Fruit fly (Drosophila melanogaster) whole organism, embryonic: ENCODE data around the gene CG42404.

Experiments used
- Awh ChIP-seq: fragments of 200-800 bp; sonication (Bioruptor generic); IDR thresholded peaks from 2 replicates; pipeline ENCODE4, ENCODE4 v1.3.6; 2022; ENCODE audit warnings: missing biosample characterization, missing genetic modification characterization
- BEAF-32 ChIP-seq: fragments of 200-800 bp; sonication (Bioruptor generic); optimal IDR thresholded peaks from 3 replicates; lab custom pipeline; 2017; ENCODE audit warnings: missing biosample characterization, missing genetic modification characterization, mild to moderate bottlenecking, moderate library complexity, missing genetic modification reagents
- C15 ChIP-seq: fragments of 200-800 bp; sonication (Bioruptor generic); IDR thresholded peaks from 3 replicates; pipeline ENCODE4 v1.3.6; 2022; ENCODE audit warnings: missing biosample characterization, missing genetic modification characterization
- CG10462 ChIP-seq: fragments of 200-800 bp; sonication (Bioruptor generic); optimal IDR thresholded peaks from 2 replicates; lab custom pipeline; 2016; ENCODE audit warnings: missing biosample characterization, missing genetic modification characterization
- CG10543 ChIP-seq: fragments of 200-800 bp; sonication (Bioruptor generic); optimal IDR thresholded peaks from 3 replicates; lab custom pipeline; 2017; ENCODE audit warnings: missing biosample characterization, mild to moderate bottlenecking, missing genetic modification characterization, moderate library complexity
- CG11504 ChIP-seq: fragments of 200-800 bp; sonication (Bioruptor generic); optimal IDR thresholded peaks from 3 replicates; lab custom pipeline; 2019; ENCODE audit warnings: missing biosample characterization, mild to moderate bottlenecking, missing genetic modification characterization, moderate library complexity
- CG12236 ChIP-seq: fragments of 200-800 bp; sonication (Bioruptor generic); optimal IDR thresholded peaks from 2 replicates; lab custom pipeline; 2016; ENCODE audit warnings: missing biosample characterization, missing genetic modification characterization
- CG13123 ChIP-seq: fragments of 200-800 bp; sonication (Bioruptor generic); optimal IDR thresholded peaks from 2 replicates; lab custom pipeline; 2016; ENCODE audit warnings: missing biosample characterization, missing genetic modification characterization
- CG14014 ChIP-seq: fragments of 200-800 bp; sonication (Bioruptor generic); IDR thresholded peaks from 2 replicates; pipeline ENCODE4 v1.3.6; 2022; ENCODE audit warnings: missing biosample characterization, missing genetic modification characterization
- CG14710 ChIP-seq: fragments of 200-800 bp; sonication (Bioruptor generic); optimal IDR thresholded peaks from 3 replicates; lab custom pipeline; 2019; ENCODE audit warnings: missing biosample characterization, mild to moderate bottlenecking, missing genetic modification characterization, moderate library complexity
- CG14860 ChIP-seq: fragments of 200-800 bp; sonication (Bioruptor generic); IDR thresholded peaks from 3 replicates; pipeline ENCODE4 v1.3.6; 2022; ENCODE audit warnings: missing biosample characterization, missing genetic modification characterization; ENCODE audit not compliant: partially characterized antibody
- CG15269 ChIP-seq: fragments of 200-800 bp; sonication (Bioruptor generic); optimal IDR thresholded peaks from 2 replicates; lab custom pipeline; 2018; ENCODE audit warnings: missing biosample characterization, mild to moderate bottlenecking, missing genetic modification characterization, moderate library complexity
- CG16813 ChIP-seq: fragments of 200-800 bp; sonication (Bioruptor generic); IDR thresholded peaks from 3 replicates; pipeline ENCODE4 v1.3.6; 2022; ENCODE audit warnings: missing biosample characterization, missing genetic modification characterization; ENCODE audit not compliant: partially characterized antibody
- CG17328 ChIP-seq: fragments of 200-800 bp; sonication (Bioruptor generic); IDR thresholded peaks from 2 replicates; pipeline ENCODE4 v1.3.6; 2022; ENCODE audit warnings: missing biosample characterization, missing genetic modification characterization
- CG17385 ChIP-seq: fragments of 200-800 bp; sonication (Bioruptor generic); optimal IDR thresholded peaks from 3 replicates; lab custom pipeline; 2018; ENCODE audit warnings: missing biosample characterization, mild to moderate bottlenecking, missing genetic modification characterization
- CG42726 ChIP-seq: fragments of 200-800 bp; sonication (Bioruptor generic); IDR thresholded peaks from 2 replicates; pipeline ENCODE4 v1.3.6; 2022; ENCODE audit warnings: missing biosample characterization, missing genetic modification characterization; ENCODE audit not compliant: partially characterized antibody
- CG4282 ChIP-seq: fragments of 200-800 bp; sonication (Bioruptor generic); optimal IDR thresholded peaks from 2 replicates; lab custom pipeline; 2016; ENCODE audit warnings: missing biosample characterization, missing genetic modification characterization
- CG43689 ChIP-seq: fragments of 200-800 bp; sonication (Bioruptor generic); IDR thresholded peaks from 2 replicates; pipeline ENCODE4 v1.3.6; 2022; ENCODE audit warnings: missing biosample characterization, missing genetic modification characterization
- CG4404 ChIP-seq: fragments of 200-800 bp; sonication (Bioruptor generic); IDR thresholded peaks from 2 replicates; pipeline ENCODE4 v1.3.6; 2022; ENCODE audit warnings: missing biosample characterization, missing genetic modification characterization
- CG4854 ChIP-seq: fragments of 200-800 bp; sonication (Bioruptor generic); optimal IDR thresholded peaks from 2 replicates; lab custom pipeline; 2016; ENCODE audit warnings: missing biosample characterization, missing genetic modification characterization, inconsistent platforms
- CG6689 ChIP-seq: fragments of 200-800 bp; sonication (Bioruptor generic); IDR thresholded peaks from 2 replicates; pipeline ENCODE4 v1.3.6; 2022; ENCODE audit warnings: missing biosample characterization, missing genetic modification characterization
- CG6791 ChIP-seq: fragments of 200-800 bp; sonication (Bioruptor generic); IDR thresholded peaks from 3 replicates; pipeline ENCODE4 v1.3.6; 2022; ENCODE audit warnings: missing biosample characterization, missing genetic modification characterization; ENCODE audit not compliant: partially characterized antibody
- CG7928 ChIP-seq: fragments of 200-800 bp; sonication (Bioruptor generic); optimal IDR thresholded peaks from 2 replicates; lab custom pipeline; 2017; ENCODE audit warnings: missing biosample characterization, mild to moderate bottlenecking, missing genetic modification characterization
- CG9215 ChIP-seq: fragments of 200-800 bp; sonication (Bioruptor generic); IDR thresholded peaks from 2 replicates; pipeline ENCODE4 v1.3.6; 2022; ENCODE audit warnings: missing biosample characterization, missing genetic modification characterization
- CTCF ChIP-seq: fragments of 200-800 bp; sonication (Bioruptor generic); optimal IDR thresholded peaks from 2 replicates; lab custom pipeline; 2017; ENCODE audit warnings: missing biosample characterization, mild to moderate bottlenecking, missing genetic modification characterization, moderate library complexity
- Dbx ChIP-seq: fragments of 200-800 bp; sonication (Bioruptor generic); IDR thresholded peaks from 3 replicates; pipeline ENCODE4 v1.3.6; 2022; ENCODE audit warnings: missing biosample characterization, missing genetic modification characterization
- Fer2 ChIP-seq: fragments of 200-800 bp; sonication (Bioruptor generic); optimal IDR thresholded peaks from 2 replicates; lab custom pipeline; 2018; ENCODE audit warnings: missing biosample characterization, mild to moderate bottlenecking, missing genetic modification characterization, moderate library complexity
- GATAe ChIP-seq: fragments of 200-800 bp; sonication (Bioruptor generic); conservative IDR thresholded peaks from 2 replicates; pipeline ENCODE4 v1.3.6; 2022; ENCODE audit warnings: missing biosample characterization, missing genetic modification characterization
- Gsc ChIP-seq: fragments of 200-800 bp; sonication (Bioruptor generic); IDR thresholded peaks from 2 replicates; pipeline ENCODE4 v1.3.6; 2022; ENCODE audit warnings: missing biosample characterization, missing genetic modification characterization
- HLH54F ChIP-seq: fragments of 200-800 bp; sonication (Bioruptor generic); optimal IDR thresholded peaks from 3 replicates; lab custom pipeline; 2016; ENCODE audit warnings: missing biosample characterization, missing genetic modification characterization
- Hr39 ChIP-seq: fragments of >200 bp; optimal IDR thresholded peaks from 2 replicates; lab custom pipeline; 2017
- Mad ChIP-seq: fragments of 200-800 bp; sonication (Bioruptor generic); optimal IDR thresholded peaks from 2 replicates; lab custom pipeline; 2016; ENCODE audit warnings: missing biosample characterization, missing genetic modification characterization
- Oaz ChIP-seq: fragments of 200-800 bp; sonication (Bioruptor generic); IDR thresholded peaks from 2 replicates; pipeline ENCODE4 v1.3.6; 2022; ENCODE audit warnings: missing biosample characterization, missing genetic modification characterization
- bbx ChIP-seq: fragments of 200-800 bp; sonication (Bioruptor generic); IDR thresholded peaks from 2 replicates; pipeline ENCODE4 v1.3.6; 2022; ENCODE audit warnings: missing biosample characterization, missing genetic modification characterization; ENCODE audit not compliant: partially characterized antibody
- bcd ChIP-seq: fragments of 200-800 bp; sonication (Bioruptor generic); optimal IDR thresholded peaks from 2 replicates; lab custom pipeline; 2017; ENCODE audit warnings: missing biosample characterization, mild to moderate bottlenecking, missing genetic modification characterization
- ci ChIP-seq: fragments of 200-800 bp; sonication (Bioruptor generic); IDR thresholded peaks from 3 replicates; pipeline ENCODE4 v1.3.6; 2022; ENCODE audit warnings: missing biosample characterization, missing genetic modification characterization
- dmrt11E ChIP-seq: fragments of 200-800 bp; sonication (Bioruptor generic); optimal IDR thresholded peaks from 3 replicates; lab custom pipeline; 2018; ENCODE audit warnings: missing biosample characterization, mild to moderate bottlenecking, missing genetic modification characterization, moderate library complexity
- ftz-f1 ChIP-seq: fragments of 200-800 bp; sonication (Bioruptor generic); optimal IDR thresholded peaks from 2 replicates; lab custom pipeline; 2016; ENCODE audit warnings: missing biosample characterization, missing genetic modification characterization
- gro ChIP-seq: fragments of 200-800 bp; sonication (Bioruptor generic); optimal IDR thresholded peaks from 2 replicates; lab custom pipeline; 2016; ENCODE audit warnings: missing biosample characterization, missing genetic modification characterization
- lab ChIP-seq: fragments of 200-800 bp; sonication (Bioruptor generic); optimal IDR thresholded peaks from 3 replicates; lab custom pipeline; 2017; ENCODE audit warnings: missing biosample characterization, missing genetic modification characterization, mild to moderate bottlenecking, moderate library complexity, missing genetic modification reagents
- lbe ChIP-seq: fragments of 200-800 bp; sonication (Bioruptor generic); optimal IDR thresholded peaks from 2 replicates; lab custom pipeline; 2016; ENCODE audit warnings: missing biosample characterization, mild to moderate bottlenecking, missing genetic modification characterization
- maf-S ChIP-seq: fragments of 200-800 bp; sonication (Bioruptor generic); optimal IDR thresholded peaks from 2 replicates; lab custom pipeline; 2016; ENCODE audit warnings: missing biosample characterization, missing genetic modification characterization
- nmo ChIP-seq: fragments of 200-800 bp; sonication (Bioruptor generic); optimal IDR thresholded peaks from 2 replicates; lab custom pipeline; 2018; ENCODE audit warnings: missing biosample characterization, mild to moderate bottlenecking, missing genetic modification characterization, moderate library complexity
- nom ChIP-seq: fragments of 200-800 bp; sonication (Bioruptor generic); optimal IDR thresholded peaks from 2 replicates; lab custom pipeline; 2017; ENCODE audit warnings: missing biosample characterization, missing genetic modification characterization, mild to moderate bottlenecking, moderate library complexity, missing genetic modification reagents
- odd ChIP-seq: fragments of 200-800 bp; sonication (Bioruptor generic); optimal IDR thresholded peaks from 2 replicates; lab custom pipeline; 2017; ENCODE audit warnings: missing biosample characterization, mild to moderate bottlenecking, missing genetic modification characterization
- psq ChIP-seq: fragments of 200-800 bp; sonication (Bioruptor generic); optimal IDR thresholded peaks from 2 replicates; lab custom pipeline; 2017; ENCODE audit warnings: missing biosample characterization, missing genetic modification characterization
- pum ChIP-seq: fragments of 200-800 bp; sonication (Bioruptor generic); optimal IDR thresholded peaks from 2 replicates; lab custom pipeline; 2016; ENCODE audit warnings: missing biosample characterization, missing genetic modification characterization
- sens ChIP-seq: fragments of 200-800 bp; sonication (Bioruptor generic); peaks from one replicate; lab custom pipeline; 2016; ENCODE audit warnings: missing biosample characterization, missing genetic modification characterization
- slp2 ChIP-seq: fragments of 200-800 bp; sonication (Bioruptor generic); optimal IDR thresholded peaks from 2 replicates; lab custom pipeline; 2016; ENCODE audit warnings: missing biosample characterization, missing genetic modification characterization
- tap ChIP-seq: fragments of 200-800 bp; optimal IDR thresholded peaks from 3 replicates; lab custom pipeline; 2019; ENCODE audit warnings: missing biosample characterization, mild to moderate bottlenecking, missing genetic modification characterization, moderate library complexity
- toy ChIP-seq: fragments of 200-800 bp; sonication (Bioruptor generic); IDR thresholded peaks from 2 replicates; pipeline ENCODE4 v1.3.6; 2022; ENCODE audit warnings: missing biosample characterization, missing genetic modification characterization
- vfl ChIP-seq: fragments of 200-800 bp; sonication (Bioruptor generic); optimal IDR thresholded peaks from 2 replicates; lab custom pipeline; 2016; ENCODE audit warnings: missing biosample characterization, missing genetic modification characterization
- vvl ChIP-seq: fragments of 200-800 bp; sonication (Bioruptor generic); IDR thresholded peaks from 2 replicates; pipeline ENCODE4 v1.3.6; 2022; ENCODE audit warnings: missing biosample characterization, missing genetic modification characterization

Gene CG42404

dm6 chr3R:15305246-15305645 lies 55.4 kb downstream of the CG42404 start:
- 0 out of 3 replicates have a peak, but pooled peaks have one; percentile 6 for TF ChIP-seq Dbx
- TF ChIP-seq CG14860 (GFP tag; lab: Robert Waterston, UW) = no peak
- TF ChIP-seq psq (GFP tag; lab: Kevin White, UChicago) = no peak
- no peak for TF ChIP-seq odd (GFP tag; lab: Kevin White, UChicago)
- no peak for TF ChIP-seq CG17385
- no peak for TF ChIP-seq CG6791 (GFP tag; lab: Robert Waterston, UW)
- peak; percentile 37; the same call in 1 of the 2 replicates for TF ChIP-seq CG17328 (GFP tag; lab: Robert Waterston, UW)
- no peak for TF ChIP-seq CG4404 (GFP tag; lab: Robert Waterston, UW)
- TF ChIP-seq BEAF-32 = no peak
- TF ChIP-seq ci (GFP tag; lab: Robert Waterston, UW) = no peak
- no peak for TF ChIP-seq GATAe
- no peak for TF ChIP-seq tap (tag; lab: Kevin White, UChicago)
- 0 out of 2 replicates have a peak, but pooled peaks have one; percentile 6 for TF ChIP-seq bbx
- TF ChIP-seq CG10462 = no peak
- no peak for TF ChIP-seq CG14710 (tag; lab: Kevin White, UChicago)
- no peak for TF ChIP-seq Gsc (GFP tag; lab: Robert Waterston, UW)
- TF ChIP-seq Fer2 (tag; lab: Kevin White, UChicago) = no peak
- TF ChIP-seq lab (GFP tag; lab: Kevin White, UChicago) = no peak
- peak; percentile 22 for TF ChIP-seq sens (GFP tag; lab: Kevin White, UChicago)
- no peak for TF ChIP-seq nom (GFP tag; lab: Kevin White, UChicago)
- no peak for TF ChIP-seq slp2 (GFP tag; lab: Kevin White, UChicago)
- no peak for TF ChIP-seq vfl (GFP tag; lab: Kevin White, UChicago)
- TF ChIP-seq CG43689 (GFP tag; lab: Robert Waterston, UW) = no peak
- 0 out of 3 replicates have a peak, but pooled peaks have one; percentile 24 for TF ChIP-seq CG16813 (GFP tag; lab: Robert Waterston, UW)
- no peak for TF ChIP-seq CG9215
- no peak for TF ChIP-seq Mad (GFP tag; lab: Kevin White, UChicago)
- TF ChIP-seq HLH54F (GFP tag; lab: Kevin White, UChicago) = no peak
- TF ChIP-seq CG4282 (GFP tag; lab: Kevin White, UChicago) = no peak
- no peak for TF ChIP-seq dmrt11E (tag; lab: Kevin White, UChicago)
- no peak for TF ChIP-seq Awh (GFP tag; lab: Robert Waterston, UW)
- no peak for TF ChIP-seq CG11504 (tag; lab: Kevin White, UChicago)
- TF ChIP-seq CG42726 (GFP tag; lab: Robert Waterston, UW) = peak; percentile 23; the same call in 1 of the 2 replicates
- TF ChIP-seq CG15269 (tag; lab: Kevin White, UChicago) = no peak
- TF ChIP-seq CTCF (GFP tag; lab: Kevin White, UChicago) = no peak
- TF ChIP-seq CG7928 = no peak
- TF ChIP-seq maf-S = no peak
- TF ChIP-seq pum (GFP tag; lab: Kevin White, UChicago) = no peak
- TF ChIP-seq vvl (GFP tag; lab: Robert Waterston, UW) = 0 out of 2 replicates have a peak, but pooled peaks have one; percentile 12
- no peak for TF ChIP-seq CG12236
- TF ChIP-seq CG4854 (GFP tag; lab: Kevin White, UChicago) = no peak
- no peak for TF ChIP-seq bcd (GFP tag; lab: Kevin White, UChicago)
- TF ChIP-seq nmo (GFP tag; lab: Kevin White, UChicago) = no peak
- TF ChIP-seq Hr39 = peak; percentile 16
- TF ChIP-seq CG13123 = no peak
- TF ChIP-seq Oaz (GFP tag; lab: Robert Waterston, UW) = no peak
- TF ChIP-seq ftz-f1 (GFP tag; lab: Kevin White, UChicago) = peak; percentile 56
- no peak for TF ChIP-seq CG14014 (GFP tag; lab: Robert Waterston, UW)
- TF ChIP-seq CG6689 (GFP tag; lab: Robert Waterston, UW) = no peak
- TF ChIP-seq C15 (GFP tag; lab: Robert Waterston, UW) = no peak
- TF ChIP-seq CG10543 = peak; percentile 6
- no peak for TF ChIP-seq lbe
- no peak for TF ChIP-seq gro (GFP tag; lab: Kevin White, UChicago)
- TF ChIP-seq toy (GFP tag; lab: Robert Waterston, UW) = no peak
